Fruit fly (Drosophila melanogaster) whole organism, adult: ENCODE data around the gene chic.
A peak's percentile ranks its signal among the peaks of the same experiment; 100 is the strongest.

ENCODE experiments used
- CG12768 ChIP-seq: fragments of 200-800 bp; sonication (Bioruptor generic); optimal IDR thresholded peaks from 2 replicates; lab custom pipeline; 2017; ENCODE audit warnings: missing biosample characterization, missing genetic modification characterization, mild to moderate bottlenecking, moderate library complexity, missing genetic modification reagents
- CG5204 ChIP-seq: fragments of 200-800 bp; sonication (Bioruptor generic); optimal IDR thresholded peaks from 2 replicates; lab custom pipeline; 2016; ENCODE audit warnings: missing biosample characterization, missing genetic modification characterization
- Clk ChIP-seq: fragments of 200-800 bp; sonication (Bioruptor generic); optimal IDR thresholded peaks from 2 replicates; lab custom pipeline; 2017; ENCODE audit warnings: missing biosample characterization, missing genetic modification characterization
- Hr96 ChIP-seq: fragments of 200-800 bp; sonication (Bioruptor generic); optimal IDR thresholded peaks from 2 replicates; lab custom pipeline; 2016; ENCODE audit warnings: missing biosample characterization, missing genetic modification characterization
- Mnt ChIP-seq: fragments of 200-800 bp; sonication (Bioruptor generic); optimal IDR thresholded peaks from 2 replicates; lab custom pipeline; 2016; ENCODE audit warnings: missing biosample characterization, mild to moderate bottlenecking, missing genetic modification characterization
- bab1 ChIP-seq: fragments of 200-800 bp; sonication (Bioruptor generic); optimal IDR thresholded peaks from 3 replicates; lab custom pipeline; 2019; ENCODE audit warnings: missing biosample characterization, mild to moderate bottlenecking, missing genetic modification characterization, moderate library complexity
- cic ChIP-seq: fragments of 200-800 bp; sonication (Bioruptor generic); optimal IDR thresholded peaks from 2 replicates; lab custom pipeline; 2017; ENCODE audit warnings: missing biosample characterization, mild to moderate bottlenecking, missing genetic modification characterization, moderate library complexity
- cnc ChIP-seq, 2 experiments: fragments of >200 bp; optimal IDR thresholded peaks; 2 replicates each; lab custom pipeline; 2017
- ovo ChIP-seq: fragments of 200-800 bp; sonication (Bioruptor generic); optimal IDR thresholded peaks from 2 replicates; lab custom pipeline; 2016; ENCODE audit warnings: missing biosample characterization, missing genetic modification characterization
- pad ChIP-seq: fragments of 200-800 bp; sonication (Bioruptor generic); optimal IDR thresholded peaks from 3 replicates; lab custom pipeline; 2017; ENCODE audit warnings: missing biosample characterization, missing genetic modification characterization, mild to moderate bottlenecking, moderate library complexity, missing genetic modification reagents
- tj ChIP-seq: fragments of 200-800 bp; sonication (Bioruptor generic); optimal IDR thresholded peaks from 3 replicates; lab custom pipeline; 2017; ENCODE audit warnings: missing biosample characterization, mild to moderate bottlenecking, missing genetic modification characterization, moderate library complexity

DNA sequence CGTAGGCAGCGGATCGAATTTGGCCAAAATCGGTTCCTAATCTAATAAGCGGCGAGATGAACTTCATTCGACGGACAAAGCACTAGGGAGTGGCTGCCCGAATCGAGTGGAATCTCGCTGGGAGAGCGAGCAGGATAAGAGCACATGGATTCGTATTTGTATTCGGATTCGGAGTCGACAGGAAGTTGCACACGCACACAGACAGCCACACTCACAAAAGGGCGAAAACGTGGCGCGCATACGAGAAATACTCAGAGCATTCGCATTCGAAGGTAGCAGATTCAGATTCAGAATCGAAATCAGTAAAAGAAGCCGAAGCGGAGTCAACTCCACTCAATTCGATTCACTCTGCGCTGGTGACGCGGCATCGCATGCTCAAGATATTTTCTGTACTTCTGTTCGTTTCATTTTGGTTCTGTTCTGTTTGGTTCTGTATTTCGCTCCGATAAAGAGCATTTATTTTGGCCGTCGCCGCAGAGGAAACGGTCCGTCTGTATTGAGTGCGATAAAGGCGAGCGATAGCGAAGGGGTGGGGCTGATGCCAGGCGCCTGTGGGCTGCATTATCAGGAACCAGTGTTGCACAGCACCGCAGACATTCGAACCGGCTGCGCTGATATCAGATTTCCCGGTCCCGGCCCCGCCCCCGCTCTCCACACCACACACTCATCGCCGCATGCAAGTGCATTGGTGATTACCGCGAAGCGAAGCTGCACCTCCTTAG, 2.3 kb downstream of the chic start:
- no peak for TF ChIP-seq tj (GFP tag; lab: Kevin White, UChicago)
- peak; percentile 30 for TF ChIP-seq pad (GFP tag; lab: Kevin White, UChicago)
- TF ChIP-seq Hr96, result no peak
- TF ChIP-seq CG12768 (GFP tag; lab: Kevin White, UChicago), result peak; percentile 70
- no peak for TF ChIP-seq ovo (GFP tag; lab: Kevin White, UChicago)
- TF ChIP-seq cic (GFP tag; lab: Kevin White, UChicago), result peak; percentile 40
- no peak for TF ChIP-seq cnc (optimal IDR thresholded peaks at IDR 0.05; lab: Kevin White, UChicago)
- TF ChIP-seq CG5204, result no peak
- no peak for TF ChIP-seq Clk (GFP tag; lab: Kevin White, UChicago)
- no peak for TF ChIP-seq bab1
- TF ChIP-seq Mnt, result peak; percentile 58
